Worm (Caenorhabditis elegans) whole organism, L4 larva: ENCODE measurements around the gene C35A5.3.

Experiments used
- ces-1 ChIP-seq: fragments of 150-350 bp; sonication (generic microtip); optimal IDR thresholded peaks from 4 replicates; lab custom pipeline; 2014; ENCODE audit warnings: missing biosample characterization, missing genetic modification reagents, missing genetic modification characterization
- lsy-2 ChIP-seq, 2 experiments: fragments of 150-350 bp in 1 of 2; sonication (generic microtip) in 1 of 2; optimal IDR thresholded peaks; 2 replicates each; lab custom pipeline; 2014 to 2017; ENCODE audit warnings: missing biosample characterization in 2 of 2, missing genetic modification characterization in 2 of 2

DNA sequence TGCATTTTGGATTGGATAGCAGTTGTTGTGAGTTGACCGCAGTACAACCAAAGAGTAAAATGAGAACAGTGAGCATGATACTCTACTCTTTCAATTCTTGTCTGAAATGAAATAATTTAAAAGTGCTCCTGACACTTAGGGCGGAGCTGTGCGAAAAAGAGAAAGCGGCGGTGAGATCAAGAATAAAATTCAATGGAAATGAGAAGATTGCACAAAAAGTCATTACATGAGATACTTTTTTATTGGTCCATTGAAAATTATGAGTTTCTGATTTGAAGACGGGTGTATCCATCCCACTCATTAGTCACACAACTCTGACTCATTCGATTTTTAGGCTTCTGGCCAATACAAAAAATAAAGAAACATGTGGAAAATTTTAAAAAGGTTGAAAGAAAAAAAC, 43.9 kb downstream of the C35A5.3 start, which contains the start of gene F22E12.1:
- TF ChIP-seq ces-1 (GFP tag; lab: Kevin White, UChicago) (no peak), lsy-2 (tag; optimal IDR thresholded peaks at IDR 0.05; lab: Kevin White, UChicago) (no peak)
